Worm (Caenorhabditis elegans) whole organism, L2 larva: Measurements from ENCODE around the gene parn-2.

Experiments used
- C34F6.9 ChIP-seq: fragments of 150-350 bp; optimal IDR thresholded peaks from 2 replicates; lab custom pipeline; 2014; ENCODE audit warnings: missing biosample characterization, missing genetic modification characterization
- R02D3.7 ChIP-seq: fragments of 150-350 bp; optimal IDR thresholded peaks from 2 replicates; lab custom pipeline; 2014; ENCODE audit warnings: missing biosample characterization, missing genetic modification characterization
- Y55F3AM.14 ChIP-seq: fragments of 200-800 bp; sonication (Bioruptor generic); optimal IDR thresholded peaks from 2 replicates; lab custom pipeline; 2018; ENCODE audit warnings: mild to moderate bottlenecking, missing genetic modification characterization, missing compliant biosample characterization
- ZK546.5 ChIP-seq: sonication (generic microtip); optimal IDR thresholded peaks from 2 replicates; lab custom pipeline; 2017; ENCODE audit warnings: missing biosample characterization, missing genetic modification characterization
- alr-1 ChIP-seq: fragments of 150-350 bp; optimal IDR thresholded peaks from 2 replicates; lab custom pipeline; 2014; ENCODE audit warnings: missing biosample characterization, missing genetic modification characterization
- aly-2 ChIP-seq: fragments of 150-350 bp; optimal IDR thresholded peaks from 2 replicates; lab custom pipeline; 2014; ENCODE audit warnings: missing biosample characterization, missing genetic modification characterization
- blmp-1 ChIP-seq: sonication (generic microtip); optimal IDR thresholded peaks from 2 replicates; lab custom pipeline; 2017; ENCODE audit warnings: missing genetic modification characterization, mild to moderate bottlenecking, missing compliant biosample characterization, antibody characterized with exemption, moderate library complexity; ENCODE audit not compliant: insufficient read depth
- ceh-82 ChIP-seq: fragments of 150-350 bp; optimal IDR thresholded peaks from 2 replicates; lab custom pipeline; 2014; ENCODE audit warnings: missing biosample characterization, missing genetic modification characterization
- crh-2 ChIP-seq: sonication (generic microtip); optimal IDR thresholded peaks from 2 replicates; lab custom pipeline; 2017; ENCODE audit warnings: missing biosample characterization, missing genetic modification characterization
- dmd-4 ChIP-seq: sonication (generic microtip); optimal IDR thresholded peaks from 2 replicates; lab custom pipeline; 2017; ENCODE audit warnings: missing biosample characterization, missing genetic modification characterization
- egl-27 ChIP-seq: sonication (generic microtip); optimal IDR thresholded peaks from 3 replicates; lab custom pipeline; 2017; ENCODE audit warnings: missing biosample characterization, missing genetic modification reagents, missing genetic modification characterization
- elt-3 ChIP-seq: sonication (generic microtip); optimal IDR thresholded peaks from 2 replicates; lab custom pipeline; 2017; ENCODE audit warnings: missing biosample characterization, missing genetic modification characterization
- fos-1 ChIP-seq: fragments of 150-350 bp; optimal IDR thresholded peaks from 2 replicates; lab custom pipeline; 2014; ENCODE audit warnings: missing biosample characterization, missing genetic modification characterization
- gmeb-1 ChIP-seq: fragments of 150-350 bp; optimal IDR thresholded peaks from 2 replicates; lab custom pipeline; 2014; ENCODE audit warnings: missing biosample characterization, missing genetic modification characterization
- lin-39 ChIP-seq: fragments of 150-350 bp; optimal IDR thresholded peaks from 2 replicates; lab custom pipeline; 2014; ENCODE audit warnings: missing biosample characterization, missing genetic modification reagents, missing genetic modification characterization
- lsy-2 ChIP-seq, 2 experiments: fragments of 150-350 bp in 1 of 2; sonication (generic microtip) in 1 of 2; optimal IDR thresholded peaks; 2 replicates each; lab custom pipeline; 2014 to 2017; ENCODE audit warnings: missing biosample characterization in 2 of 2, missing genetic modification characterization in 2 of 2
- mab-5 ChIP-seq: fragments of 150-350 bp; optimal IDR thresholded peaks from 2 replicates; lab custom pipeline; 2014; ENCODE audit warnings: missing biosample characterization, missing genetic modification characterization
- mbf-1 ChIP-seq: sonication (generic microtip); optimal IDR thresholded peaks from 2 replicates; lab custom pipeline; 2017; ENCODE audit warnings: missing biosample characterization, missing genetic modification characterization
- mdl-1 ChIP-seq, 2 experiments: fragments of 150-350 bp in 1 of 2; sonication (generic microtip) in 1 of 2; optimal IDR thresholded peaks; 2 replicates each; lab custom pipeline; 2017; ENCODE audit warnings: missing biosample characterization in 2 of 2, missing genetic modification characterization in 2 of 2
- nhr-10 ChIP-seq: sonication (generic microtip); optimal IDR thresholded peaks from 2 replicates; lab custom pipeline; 2017; ENCODE audit warnings: missing biosample characterization, missing genetic modification characterization
- nhr-12 ChIP-seq: fragments of 150-350 bp; optimal IDR thresholded peaks from 2 replicates; lab custom pipeline; 2014; ENCODE audit warnings: missing biosample characterization, missing genetic modification characterization
- nhr-129 ChIP-seq: fragments of 150-350 bp; optimal IDR thresholded peaks from 2 replicates; lab custom pipeline; 2014; ENCODE audit warnings: missing biosample characterization, missing genetic modification characterization
- nhr-21 ChIP-seq: fragments of 150-350 bp; optimal IDR thresholded peaks from 2 replicates; lab custom pipeline; 2014; ENCODE audit warnings: missing biosample characterization, missing genetic modification characterization
- nhr-23 ChIP-seq: fragments of 150-350 bp; optimal IDR thresholded peaks from 2 replicates; lab custom pipeline; 2014; ENCODE audit warnings: missing biosample characterization, missing genetic modification reagents, missing genetic modification characterization
- nhr-237 ChIP-seq: fragments of 150-350 bp; optimal IDR thresholded peaks from 2 replicates; lab custom pipeline; 2014; ENCODE audit warnings: missing biosample characterization, missing genetic modification characterization
- nhr-25 ChIP-seq: fragments of 150-350 bp; sonication (generic microtip); optimal IDR thresholded peaks from 3 replicates; lab custom pipeline; 2014; ENCODE audit warnings: missing biosample characterization, missing genetic modification characterization
- nhr-77 ChIP-seq: fragments of 150-350 bp; optimal IDR thresholded peaks from 2 replicates; lab custom pipeline; 2014; ENCODE audit warnings: missing biosample characterization, missing genetic modification characterization
- peb-1 ChIP-seq: fragments of 150-350 bp; optimal IDR thresholded peaks from 2 replicates; lab custom pipeline; 2014; ENCODE audit warnings: missing biosample characterization, missing genetic modification characterization
- skn-1 ChIP-seq: sonication (generic microtip); optimal IDR thresholded peaks from 2 replicates; lab custom pipeline; 2017; ENCODE audit warnings: missing biosample characterization, missing genetic modification characterization
- sma-3 ChIP-seq: sonication (generic microtip); optimal IDR thresholded peaks from 2 replicates; lab custom pipeline; 2016; ENCODE audit warnings: missing genetic modification reagents, missing genetic modification characterization, missing compliant biosample characterization
- snpc-4 ChIP-seq: fragments of 150-350 bp; optimal IDR thresholded peaks from 2 replicates; lab custom pipeline; 2014; ENCODE audit warnings: missing biosample characterization, missing genetic modification characterization
- unc-39 ChIP-seq: fragments of 150-350 bp; optimal IDR thresholded peaks from 2 replicates; lab custom pipeline; 2014; ENCODE audit warnings: missing biosample characterization, missing genetic modification characterization
- unc-55 ChIP-seq: fragments of 150-350 bp; sonication (generic microtip); optimal IDR thresholded peaks from 3 replicates; lab custom pipeline; 2014; ENCODE audit warnings: missing biosample characterization, missing genetic modification reagents, missing genetic modification characterization
- zag-1 ChIP-seq: fragments of 150-350 bp; optimal IDR thresholded peaks from 2 replicates; lab custom pipeline; 2014; ENCODE audit warnings: missing biosample characterization, missing genetic modification characterization
- ztf-1 ChIP-seq: fragments of 200-800 bp; sonication (Bioruptor generic); conservative IDR thresholded peaks from 2 replicates; pipeline ENCODE4 v1.3.6; 2022; ENCODE audit warnings: missing genetic modification characterization, missing compliant biosample characterization
- ztf-4 ChIP-seq: fragments of 150-350 bp; optimal IDR thresholded peaks from 2 replicates; lab custom pipeline; 2014; ENCODE audit warnings: missing biosample characterization, missing genetic modification characterization

Gene parn-2

DNA sequence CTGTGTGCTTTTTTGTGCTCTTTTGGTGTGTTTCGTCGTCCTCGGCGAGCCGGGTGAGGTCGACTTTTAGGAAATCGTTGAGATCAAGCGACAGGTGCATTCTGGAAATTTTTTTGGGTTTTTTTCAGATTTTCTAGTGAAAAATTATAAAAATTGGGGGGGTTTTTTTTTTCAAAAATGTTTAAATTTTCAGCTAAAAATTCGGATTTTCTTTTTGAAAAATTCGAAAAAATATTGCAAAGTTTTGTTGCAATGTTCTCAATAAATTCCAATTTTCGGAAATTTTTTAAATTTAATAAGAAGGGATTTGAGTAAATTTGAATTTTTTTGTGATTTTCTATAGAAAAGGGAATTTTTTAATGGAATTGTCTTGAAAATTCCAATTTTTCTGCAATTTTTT, 18.5 kb upstream of the parn-2 start, which contains the start of gene Y57A10A.27:
Y57A10A.27 (minus strand) TSS at position 101 of the 400 bp plus-strand sequence.
- TF ChIP-seq nhr-25 (tag; lab: Kevin White, UChicago) (no peak), nhr-77 (no peak), lsy-2 (tag; optimal IDR thresholded peaks at IDR 0.05; lab: Kevin White, UChicago) (no peak), Y55F3AM.14 (GFP tag; lab: Kevin White, UChicago) (no peak), nhr-23 (no peak), elt-3 (tag; lab: Kevin White, UChicago) (no peak), fos-1 (tag; lab: Kevin White, UChicago) (no peak), mab-5 (no peak), ZK546.5 (tag; lab: Kevin White, UChicago) (no peak), zag-1 (tag; lab: Kevin White, UChicago) (no peak), ceh-82 (tag; lab: Kevin White, UChicago) (no peak), nhr-237 (tag; lab: Kevin White, UChicago) (no peak), mdl-1 (tag; optimal IDR thresholded peaks at IDR 0.05; lab: Kevin White, UChicago) (no peak), lin-39 (tag; lab: Kevin White, UChicago) (no peak), nhr-10 (tag; lab: Kevin White, UChicago) (no peak), blmp-1 (no peak)

DNA sequence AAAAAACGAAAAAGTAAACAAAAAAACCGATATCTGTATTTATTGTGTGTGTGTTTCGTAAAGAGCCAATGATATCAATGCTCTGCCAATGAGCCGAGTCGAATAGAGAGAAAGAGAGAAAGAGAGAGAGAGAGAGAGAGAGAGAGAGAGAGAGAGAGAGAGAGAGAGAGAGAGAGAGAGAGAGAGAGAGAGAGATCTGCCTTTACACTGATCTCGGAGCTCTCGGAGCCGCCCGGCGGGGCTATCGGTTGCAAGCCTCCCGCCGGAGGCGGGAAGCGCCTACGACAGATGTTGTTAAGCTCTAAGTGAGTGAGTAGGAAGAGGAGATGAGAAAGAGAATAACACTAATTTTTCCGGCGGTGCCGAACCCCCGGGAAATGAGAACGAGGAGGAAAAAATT, 12.4 kb upstream of the parn-2 start:
- TF ChIP-seq aly-2 (tag; lab: Kevin White, UChicago) (no peak), unc-55 (GFP tag; lab: Kevin White, UChicago) (no peak), egl-27 (no peak), lsy-2 (tag; optimal IDR thresholded peaks at IDR 0.05; lab: Kevin White, UChicago) (peak in 1 of 2 experiments; percentile 45), dmd-4 (tag; lab: Kevin White, UChicago) (no peak), ceh-82 (tag; lab: Kevin White, UChicago) (no peak), C34F6.9 (tag; lab: Kevin White, UChicago) (peak; percentile 6), ztf-4 (tag; lab: Kevin White, UChicago) (no peak), mdl-1 (tag; optimal IDR thresholded peaks at IDR 0.05; lab: Kevin White, UChicago) (no peak), ztf-1 (GFP tag; lab: Robert Waterston, UW) (no peak), peb-1 (no peak), Y55F3AM.14 (GFP tag; lab: Kevin White, UChicago) (no peak), mbf-1 (tag; lab: Kevin White, UChicago) (no peak), alr-1 (tag; lab: Kevin White, UChicago) (no peak), nhr-23 (no peak), blmp-1 (no peak), gmeb-1 (tag; lab: Kevin White, UChicago) (no peak), nhr-129 (peak; percentile 5)

DNA sequence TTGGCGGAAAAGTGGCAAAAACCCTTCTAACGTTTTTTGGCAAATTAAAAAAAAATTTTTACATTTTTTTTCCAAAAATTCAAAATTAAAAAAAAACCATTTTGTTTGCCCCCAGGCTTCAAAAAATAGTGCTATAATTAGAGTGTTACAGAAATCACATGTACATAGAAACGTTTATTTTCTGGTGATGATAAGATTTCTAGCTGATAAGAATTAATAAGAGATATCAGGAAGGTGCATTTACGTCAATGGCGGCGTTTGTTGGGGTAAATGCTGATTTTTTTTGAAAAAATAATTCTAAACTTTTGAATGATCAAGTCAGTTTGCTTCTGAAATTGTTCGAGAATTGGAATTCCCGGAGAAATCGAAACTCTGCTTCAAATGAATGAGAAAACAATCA, 10.4 kb upstream of the parn-2 start:
- TF ChIP-seq elt-3 (tag; lab: Kevin White, UChicago) (no peak), unc-55 (GFP tag; lab: Kevin White, UChicago) (no peak), fos-1 (tag; lab: Kevin White, UChicago) (peak; percentile 37)

DNA sequence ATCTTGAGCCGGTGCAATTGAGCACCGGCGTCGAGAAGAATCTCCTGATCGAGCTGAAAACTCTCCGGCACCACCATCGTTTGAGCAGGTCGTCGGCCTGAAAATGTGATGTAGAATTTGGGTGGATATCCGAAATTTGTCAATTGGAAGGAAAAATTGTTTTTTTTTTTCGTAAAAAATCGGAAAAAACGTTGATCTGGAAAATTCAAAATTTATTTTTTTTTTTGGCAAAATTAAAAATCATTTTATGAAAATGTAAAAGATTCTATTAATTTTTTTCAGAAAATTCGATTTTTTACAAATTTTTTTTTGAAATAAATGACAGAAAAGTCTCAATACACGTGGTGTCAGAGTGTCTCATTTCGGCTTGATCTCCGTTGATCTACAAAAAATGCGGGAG, 9.7 kb upstream of the parn-2 start, which contains the start of gene tric-1B.1:
tric-1B.1 (minus strand) TSS at position 101 of the 400 bp plus-strand sequence.
- TF ChIP-seq nhr-10 (tag; lab: Kevin White, UChicago) = no peak
- TF ChIP-seq dmd-4 (tag; lab: Kevin White, UChicago) = no peak
- TF ChIP-seq crh-2 = no peak
- no peak for TF ChIP-seq nhr-237 (tag; lab: Kevin White, UChicago)
- TF ChIP-seq R02D3.7 (tag; lab: Kevin White, UChicago) = no peak
- no peak for TF ChIP-seq elt-3 (tag; lab: Kevin White, UChicago)
- TF ChIP-seq peb-1 = no peak
- TF ChIP-seq snpc-4 (tag; lab: Kevin White, UChicago) = no peak
- no peak for TF ChIP-seq sma-3 (GFP tag; lab: Kevin White, UChicago)
- TF ChIP-seq nhr-21 (tag; lab: Kevin White, UChicago) = no peak

DNA sequence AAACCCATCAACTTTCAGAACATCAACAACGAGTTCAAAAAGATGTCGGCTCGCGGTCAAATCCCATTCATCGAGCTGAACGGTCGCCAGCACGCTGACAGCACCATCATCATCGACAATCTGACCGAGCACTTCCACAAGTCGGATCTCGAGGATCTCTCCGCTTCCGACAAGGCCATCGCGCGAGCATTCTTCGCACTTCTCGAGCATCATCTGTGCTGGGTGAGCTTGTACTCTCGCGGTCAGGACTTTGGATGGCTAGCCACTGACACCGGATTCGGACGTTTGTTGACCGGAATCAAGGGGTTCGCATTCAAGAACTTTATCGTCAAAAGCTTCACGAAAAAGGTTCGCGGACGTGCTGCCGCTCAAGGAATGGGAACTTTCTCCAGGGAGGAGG, 8.4 kb upstream of the parn-2 start:
- TF ChIP-seq alr-1 (tag; lab: Kevin White, UChicago) (no peak), nhr-10 (tag; lab: Kevin White, UChicago) (no peak), ceh-82 (tag; lab: Kevin White, UChicago) (no peak), crh-2 (no peak), lsy-2 (tag; optimal IDR thresholded peaks at IDR 0.05; lab: Kevin White, UChicago) (no peak), nhr-23 (no peak), nhr-129 (no peak), nhr-21 (tag; lab: Kevin White, UChicago) (no peak), egl-27 (no peak), nhr-12 (no peak), C34F6.9 (tag; lab: Kevin White, UChicago) (no peak), skn-1 (tag; lab: Kevin White, UChicago) (no peak), unc-39 (tag; lab: Kevin White, UChicago) (no peak)
